Worm (Caenorhabditis elegans): ENCODE data around the gene rsp-4.

rsp-4 gene

DNA sequence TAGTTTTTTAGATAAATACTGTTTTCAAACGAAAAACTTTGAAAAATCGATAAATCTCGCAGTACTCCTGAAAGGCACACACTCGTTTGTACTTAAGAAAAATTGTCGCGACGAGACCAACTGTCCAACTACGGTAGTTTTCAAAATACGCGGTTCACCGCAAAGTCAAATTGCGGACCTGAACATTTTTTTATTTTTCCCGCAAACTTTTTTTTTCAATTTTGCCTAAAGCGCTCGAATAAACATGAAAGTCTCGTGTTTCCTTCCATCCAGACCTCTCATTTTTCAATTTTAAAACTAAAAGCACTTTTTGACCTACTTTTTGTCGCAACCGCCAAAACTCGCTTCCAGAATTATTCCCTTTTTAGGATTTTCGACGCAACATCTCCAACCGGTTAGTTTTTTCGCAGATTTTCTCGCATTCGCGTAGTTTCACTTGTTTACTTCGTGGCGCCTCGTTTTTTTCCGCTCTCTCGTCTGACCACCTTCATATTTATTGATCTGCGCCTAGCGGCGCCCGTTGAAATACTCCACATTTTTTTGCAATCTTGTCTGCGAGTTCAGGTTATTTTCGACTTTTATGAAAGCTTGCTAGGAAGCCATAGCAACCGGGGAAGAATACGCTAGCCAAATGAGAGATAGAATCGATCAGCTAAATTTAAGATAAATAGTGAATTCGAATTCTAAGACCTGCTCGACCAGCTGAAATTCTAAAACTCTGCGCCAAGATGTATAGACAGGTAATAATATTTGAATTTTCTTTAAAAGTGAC, 11.0 kb downstream of the rsp-4 start, which contains the start of gene prdx-2 (continued):
- TF ChIP-seq hmg-1.2 (GFP tag; IDR thresholded peaks at IDR 0.05) (peak; percentile 14; the same call in 1 of the 2 replicates), madf-8 (GFP tag; conservative IDR thresholded peaks at IDR 0.05) (peak; percentile 89), madf-6 (GFP tag; IDR thresholded peaks at IDR 0.05) (peak; percentile 96), mes-4 (tag; optimal IDR thresholded peaks at IDR 0.05) (no peak), ceh-58 (GFP tag; IDR thresholded peaks at IDR 0.05) (no peak), hmg-20 (GFP tag; IDR thresholded peaks at IDR 0.05) (no peak), nfya-1 (tag; optimal IDR thresholded peaks at IDR 0.05; ENCODE audit: borderline replicate concordance, insufficient read depth) (no peak), lin-26 (GFP tag; IDR thresholded peaks at IDR 0.05) (no peak), F49E8.2 (tag; optimal IDR thresholded peaks at IDR 0.05; ENCODE audit: insufficient read depth) (peak; percentile 16), bed-2 (GFP tag; IDR thresholded peaks at IDR 0.05) (no peak), let-526 (GFP tag; IDR thresholded peaks at IDR 0.05) (no peak), B0019.2 (GFP tag; conservative IDR thresholded peaks at IDR 0.05) (peak; percentile 73), lin-40 (tag; optimal IDR thresholded peaks at IDR 0.05) (no peak), F57A8.1 (GFP tag; optimal IDR thresholded peaks at IDR 0.05) (no peak), tlf-1 (GFP tag; optimal IDR thresholded peaks at IDR 0.05) (peak; percentile 81), ztf-25 (GFP tag; IDR thresholded peaks at IDR 0.05) (no peak), K11D2.4 (GFP tag; IDR thresholded peaks at IDR 0.05) (no peak), tbx-9 (tag; optimal IDR thresholded peaks at IDR 0.05; ENCODE audit: borderline replicate concordance) (no peak), C17E4.6 (GFP tag; IDR thresholded peaks at IDR 0.05) (peak; percentile 75), Y53F4B.3 (GFP tag; IDR thresholded peaks at IDR 0.05) (no peak), sdz-38 (tag; optimal IDR thresholded peaks at IDR 0.05) (no peak), akir-1 (GFP tag; optimal IDR thresholded peaks at IDR 0.05) (no peak), mcd-1 (GFP tag; IDR thresholded peaks at IDR 0.05) (peak; percentile 40; the same call in 1 of the 2 replicates), bed-1 (GFP tag; IDR thresholded peaks at IDR 0.05) (no peak), ama-1 (optimal IDR thresholded peaks at IDR 0.05) (no peak), ama-1 (GFP tag; optimal IDR thresholded peaks at IDR 0.05) (no peak), egrh-3 (GFP tag; IDR thresholded peaks at IDR 0.05) (no peak), ceh-79 (tag; optimal IDR thresholded peaks at IDR 0.05) (no peak), T07F8.4 (tag; optimal IDR thresholded peaks at IDR 0.05) (no peak), C06A6.2 (GFP tag; conservative IDR thresholded peaks at IDR 0.05) (no peak), ztf-18 (tag; optimal IDR thresholded peaks at IDR 0.05) (peak; percentile 22), cebp-1 (GFP tag; IDR thresholded peaks at IDR 0.05) (no peak), cebp-1 (tag; optimal IDR thresholded peaks at IDR 0.05) (no peak), nhr-27 (tag; optimal IDR thresholded peaks at IDR 0.05) (no peak), F23B12.7 (tag; optimal IDR thresholded peaks at IDR 0.05; ENCODE audit: insufficient read depth) (no peak), K12H6.12 (tag; optimal IDR thresholded peaks at IDR 0.05) (no peak), Y56A3A.18 (GFP tag; IDR thresholded peaks at IDR 0.05) (no peak), attf-6 (GFP tag; IDR thresholded peaks at IDR 0.05) (peak; percentile 68; the same call in 1 of the 2 replicates), sea-2 (GFP tag; IDR thresholded peaks at IDR 0.05) (no peak), hrde-1 (tag; optimal IDR thresholded peaks at IDR 0.05; ENCODE audit: borderline replicate concordance) (no peak), D2030.7 (GFP tag; IDR thresholded peaks at IDR 0.05) (peak; percentile 89), ztf-3 (GFP tag; optimal IDR thresholded peaks at IDR 0.05) (no peak), egl-18 (GFP tag; IDR thresholded peaks at IDR 0.05) (no peak), F39B2.1 (GFP tag; IDR thresholded peaks at IDR 0.05) (no peak), let-607 (tag; optimal IDR thresholded peaks at IDR 0.05) (no peak), ztf-26 (tag; optimal IDR thresholded peaks at IDR 0.05) (no peak), lag-1 (GFP tag; IDR thresholded peaks at IDR 0.05) (no peak), athp-1 (tag; optimal IDR thresholded peaks at IDR 0.05) (peak; percentile 44)

All from whole organism, young adult.